Worm (Caenorhabditis elegans) whole organism, late embryonic: Measurements from ENCODE around the gene col-145.

Source experiments
- C08G9.2 ChIP-seq: sonication (generic microtip); optimal IDR thresholded peaks from 2 replicates; lab custom pipeline; 2016; ENCODE audit warnings: mild to moderate bottlenecking, missing genetic modification characterization, moderate library complexity, missing compliant biosample characterization
- C38D4.7 ChIP-seq: fragments of 200-800 bp; sonication (Bioruptor generic); optimal IDR thresholded peaks from 2 replicates; lab custom pipeline; 2018; ENCODE audit warnings: mild to moderate bottlenecking, missing genetic modification characterization, moderate library complexity, missing compliant biosample characterization
- Y22D7AL.16 ChIP-seq: sonication (generic microtip); optimal IDR thresholded peaks from 2 replicates; lab custom pipeline; 2016; ENCODE audit warnings: missing genetic modification characterization, missing compliant biosample characterization
- ceh-18 ChIP-seq: sonication (generic microtip); optimal IDR thresholded peaks from 2 replicates; lab custom pipeline; 2016; ENCODE audit warnings: missing genetic modification characterization, missing compliant biosample characterization
- ceh-2 ChIP-seq: sonication (generic microtip); optimal IDR thresholded peaks from 2 replicates; lab custom pipeline; 2016; ENCODE audit warnings: missing genotype, missing genetic modification characterization, missing compliant biosample characterization
- ceh-22 ChIP-seq: sonication (generic microtip); optimal IDR thresholded peaks from 2 replicates; lab custom pipeline; 2017; ENCODE audit warnings: missing biosample characterization, missing genetic modification characterization
- ceh-31 ChIP-seq: sonication (generic microtip); optimal IDR thresholded peaks from 2 replicates; lab custom pipeline; 2016; ENCODE audit warnings: missing genetic modification characterization, missing compliant biosample characterization
- ceh-48 ChIP-seq: sonication (generic microtip); optimal IDR thresholded peaks from 2 replicates; lab custom pipeline; 2016; ENCODE audit warnings: missing genetic modification characterization, inconsistent platforms, missing compliant biosample characterization
- ceh-6 ChIP-seq: fragments of 200-800 bp; sonication (Bioruptor generic); optimal IDR thresholded peaks from 2 replicates; lab custom pipeline; 2018; ENCODE audit warnings: mild to moderate bottlenecking, missing genetic modification characterization, missing compliant biosample characterization
- dmd-4 ChIP-seq: sonication (generic microtip); optimal IDR thresholded peaks from 2 replicates; lab custom pipeline; 2016; ENCODE audit warnings: borderline replicate concordance, missing genetic modification characterization, missing compliant biosample characterization
- dve-1 ChIP-seq: sonication (generic microtip); optimal IDR thresholded peaks from 2 replicates; lab custom pipeline; 2017; ENCODE audit warnings: antibody characterized with exemption, mild to moderate bottlenecking, missing genetic modification characterization, missing compliant biosample characterization
- elt-2 ChIP-seq: sonication (generic microtip); optimal IDR thresholded peaks from 2 replicates; lab custom pipeline; 2016; ENCODE audit warnings: missing genetic modification reagents, missing genetic modification characterization, missing compliant biosample characterization
- elt-4 ChIP-seq: sonication (generic microtip); optimal IDR thresholded peaks from 2 replicates; lab custom pipeline; 2016; ENCODE audit warnings: missing genetic modification characterization, missing compliant biosample characterization
- ets-4 ChIP-seq: sonication (generic microtip); optimal IDR thresholded peaks from 2 replicates; lab custom pipeline; 2016; ENCODE audit warnings: missing genetic modification characterization, missing compliant biosample characterization
- fkh-10 ChIP-seq: fragments of 150-350 bp; optimal IDR thresholded peaks from 2 replicates; lab custom pipeline; 2014; ENCODE audit warnings: missing biosample characterization, missing genetic modification reagents, missing genetic modification characterization
- gmeb-2 ChIP-seq: sonication (generic microtip); optimal IDR thresholded peaks from 2 replicates; lab custom pipeline; 2016; ENCODE audit warnings: missing genetic modification characterization, inconsistent platforms, missing compliant biosample characterization
- hlh-15 ChIP-seq: sonication (generic microtip); optimal IDR thresholded peaks from 2 replicates; lab custom pipeline; 2016; ENCODE audit warnings: missing genetic modification characterization, missing compliant biosample characterization
- hlh-30 ChIP-seq: sonication (generic microtip); optimal IDR thresholded peaks from 2 replicates; lab custom pipeline; 2017; ENCODE audit warnings: antibody characterized with exemption, missing genetic modification characterization, missing compliant biosample characterization; ENCODE audit not compliant: insufficient read depth
- hlh-6 ChIP-seq: sonication (generic microtip); optimal IDR thresholded peaks from 2 replicates; lab custom pipeline; 2016; ENCODE audit warnings: missing genotype, missing genetic modification characterization, missing compliant biosample characterization
- lim-6 ChIP-seq: sonication (generic microtip); optimal IDR thresholded peaks from 2 replicates; lab custom pipeline; 2016; ENCODE audit warnings: missing genetic modification characterization, missing compliant biosample characterization
- madf-2 ChIP-seq: sonication (generic microtip); optimal IDR thresholded peaks from 2 replicates; lab custom pipeline; 2017; ENCODE audit warnings: missing genetic modification characterization, missing compliant biosample characterization
- mec-3 ChIP-seq: sonication (generic microtip); optimal IDR thresholded peaks from 2 replicates; lab custom pipeline; 2016; ENCODE audit warnings: borderline replicate concordance, missing genetic modification characterization, missing compliant biosample characterization
- nfya-1 ChIP-seq: sonication (generic microtip); optimal IDR thresholded peaks from 2 replicates; lab custom pipeline; 2017; ENCODE audit warnings: missing genetic modification characterization, mild to moderate bottlenecking, missing compliant biosample characterization, antibody characterized with exemption, moderate library complexity
- npax-4 ChIP-seq: sonication (generic microtip); optimal IDR thresholded peaks from 2 replicates; lab custom pipeline; 2016; ENCODE audit warnings: missing genetic modification characterization, missing compliant biosample characterization
- pax-1 ChIP-seq: fragments of 150-350 bp; optimal IDR thresholded peaks from 2 replicates; lab custom pipeline; 2014; ENCODE audit warnings: missing biosample characterization, missing genetic modification characterization
- pha-2 ChIP-seq: sonication (generic microtip); optimal IDR thresholded peaks from 2 replicates; lab custom pipeline; 2017; ENCODE audit warnings: mild to moderate bottlenecking, missing genetic modification characterization, missing compliant biosample characterization
- ref-2 ChIP-seq: sonication (generic microtip); optimal IDR thresholded peaks from 2 replicates; lab custom pipeline; 2016; ENCODE audit warnings: missing genetic modification characterization, missing compliant biosample characterization
- rnt-1 ChIP-seq: sonication (generic microtip); optimal IDR thresholded peaks from 2 replicates; lab custom pipeline; 2016; ENCODE audit warnings: missing genetic modification characterization, missing compliant biosample characterization
- sdc-2 ChIP-seq: sonication (generic microtip); optimal IDR thresholded peaks from 2 replicates; lab custom pipeline; 2016; ENCODE audit warnings: missing genotype, missing genetic modification characterization, missing compliant biosample characterization
- sox-2 ChIP-seq: fragments of 200-800 bp; sonication (Bioruptor generic); IDR thresholded peaks from 2 replicates; pipeline ENCODE4 v1.3.6; 2022; ENCODE audit warnings: missing genetic modification reagents, missing genetic modification characterization, missing compliant biosample characterization
- sox-4 ChIP-seq: sonication (generic microtip); optimal IDR thresholded peaks from 2 replicates; lab custom pipeline; 2017; ENCODE audit warnings: mild to moderate bottlenecking, missing genetic modification characterization, inconsistent platforms, missing compliant biosample characterization
- tbx-2 ChIP-seq: sonication (generic microtip); optimal IDR thresholded peaks from 2 replicates; lab custom pipeline; 2016; ENCODE audit warnings: missing genetic modification characterization, missing compliant biosample characterization
- ttx-3 ChIP-seq: sonication (generic microtip); optimal IDR thresholded peaks from 2 replicates; lab custom pipeline; 2016; ENCODE audit warnings: missing genetic modification reagents, missing genetic modification characterization, missing compliant biosample characterization
- unc-3 ChIP-seq, 2 experiments: fragments of 200-800 bp in 1 of 2; sonication (Bioruptor generic) in 1 of 2; sonication (generic microtip) in 1 of 2; conservative IDR thresholded peaks in 1 of 2; optimal IDR thresholded peaks in 1 of 2; 2 replicates each; pipeline versions ENCODE4 v1.3.6 to Lab custom; 2016 to 2022; ENCODE audit warnings: missing compliant biosample characterization in 2 of 2, missing genetic modification characterization in 2 of 2, missing genetic modification reagents in 1 of 2
- unc-42 ChIP-seq: sonication (generic microtip); optimal IDR thresholded peaks from 2 replicates; lab custom pipeline; 2016; ENCODE audit warnings: missing genotype, missing genetic modification characterization, missing compliant biosample characterization
- unc-55 ChIP-seq: sonication (generic microtip); optimal IDR thresholded peaks from 2 replicates; lab custom pipeline; 2017; ENCODE audit warnings: missing biosample characterization, missing genetic modification reagents, missing genetic modification characterization

The col-145 gene

ce11 chrV:9162955-9163468, at the start of gene col-145:
Gene col-145, minus strand, starts transcription at chrV:9163005.
- TF ChIP-seq Y22D7AL.16 (no peak), ceh-2 (tag; lab: Kevin White, UChicago) (no peak), ceh-31 (tag; lab: Kevin White, UChicago) (no peak), elt-4 (tag; lab: Kevin White, UChicago) (no peak), pax-1 (tag; lab: Kevin White, UChicago) (no peak), ceh-6 (no peak), elt-2 (tag; lab: Kevin White, UChicago) (no peak), C38D4.7 (GFP tag; lab: Kevin White, UChicago) (no peak), tbx-2 (tag; lab: Kevin White, UChicago) (no peak), rnt-1 (no peak), ceh-22 (tag; lab: Kevin White, UChicago) (no peak), madf-2 (tag; lab: Kevin White, UChicago) (no peak), ceh-48 (tag; lab: Kevin White, UChicago) (no peak), unc-55 (no peak), ets-4 (no peak), fkh-10 (GFP tag; lab: Kevin White, UChicago) (no peak), npax-4 (tag; lab: Kevin White, UChicago) (no peak), hlh-6 (tag; lab: Kevin White, UChicago) (no peak)

DNA sequence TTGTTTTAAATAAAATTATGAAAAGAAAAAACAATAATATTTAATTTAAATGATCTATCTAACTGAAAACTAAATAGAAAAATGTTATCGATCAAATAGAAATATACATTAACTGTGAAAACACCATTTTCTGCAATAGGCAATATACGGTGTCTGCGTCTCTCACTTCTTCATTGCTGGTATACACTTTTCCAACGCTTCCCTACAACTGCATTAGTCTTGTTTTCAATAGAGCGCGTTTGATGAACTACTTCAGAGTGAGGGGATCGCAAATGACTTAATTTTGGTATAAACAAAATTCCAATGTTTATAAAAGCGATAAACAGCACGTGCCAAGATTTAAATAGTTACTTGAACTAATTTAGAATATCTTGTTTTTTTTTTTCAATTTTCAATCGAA, 49.7 kb upstream of the col-145 start:
- TF ChIP-seq dmd-4 (tag; lab: Kevin White, UChicago) (no peak), ceh-18 (tag; lab: Kevin White, UChicago) (peak; percentile 17), tbx-2 (tag; lab: Kevin White, UChicago) (peak; percentile 22), unc-3 (GFP tag; conservative IDR thresholded peaks at IDR 0.05; lab: Robert Waterston, UW) (no peak), unc-3 (tag; optimal IDR thresholded peaks at IDR 0.05; lab: Kevin White, UChicago) (no peak), mec-3 (tag; lab: Kevin White, UChicago) (no peak), pha-2 (tag; lab: Kevin White, UChicago) (no peak), hlh-15 (tag; lab: Kevin White, UChicago) (no peak), unc-42 (tag; lab: Kevin White, UChicago) (peak; percentile 96), dve-1 (tag; lab: Kevin White, UChicago) (peak; percentile 10), nfya-1 (tag; lab: Kevin White, UChicago) (peak; percentile 70), gmeb-2 (tag; lab: Kevin White, UChicago) (no peak), sdc-2 (tag; lab: Kevin White, UChicago) (no peak), unc-55 (peak; percentile 43), ceh-31 (tag; lab: Kevin White, UChicago) (peak; percentile 52)
- TF ChIP-seq, all 69 proteins: peak for 7

DNA sequence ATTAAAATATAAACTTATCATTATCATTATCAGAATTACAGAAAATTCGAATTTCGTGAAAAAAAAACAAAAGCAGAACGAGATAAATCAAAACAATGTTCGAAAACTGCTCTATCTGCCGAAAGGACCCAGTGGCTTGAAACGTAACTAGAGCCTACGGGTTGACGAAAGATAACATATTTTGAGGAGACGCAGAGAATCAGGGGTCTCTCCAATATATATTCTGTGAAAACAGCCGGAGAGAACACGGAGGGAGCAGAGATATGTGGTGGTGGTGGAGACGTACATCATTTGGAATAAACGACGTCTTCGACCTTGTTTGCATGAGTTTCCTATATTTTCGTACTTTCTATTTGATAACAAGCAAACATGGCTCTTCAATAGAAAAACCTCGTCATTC, 46.1 kb upstream of the col-145 start:
- TF ChIP-seq ets-4 (no peak), lim-6 (tag; lab: Kevin White, UChicago) (no peak), madf-2 (tag; lab: Kevin White, UChicago) (no peak), hlh-6 (tag; lab: Kevin White, UChicago) (no peak), ttx-3 (tag; lab: Kevin White, UChicago) (no peak), sox-2 (GFP tag; lab: Robert Waterston, UW) (no peak)
- TF ChIP-seq, all 69 proteins: peak for 0

- TF ChIP-seq hlh-30 (tag; lab: Kevin White, UChicago) (no peak), sox-4 (no peak), ref-2 (tag; lab: Kevin White, UChicago) (no peak), ets-4 (no peak), C08G9.2 (no peak)
Observed at ce11 chrV:9207377-9207776, 44.6 kb upstream of the col-145 start, which contains the start of gene inx-10. Gene inx-10, minus strand, starts transcription at chrV:9207477.
